In genomic region chr2L:6794956-6795522, dm6 we compare ENCODE assay signal across 5 fruit fly cellular contexts.
TF ChIP-seq lines count a peak whose summit lies in the region.

No protein-coding gene starts in this region.

- TF ChIP-seq CTCF in whole organism, embryonic (GFP tag; optimal IDR thresholded peaks at IDR 0.05; lab: Kevin White, UChicago), result no peak

TF ChIP-seq in whole organism, adult, 20 proteins besides CTCF, POLR2A, EP300 and RAD21:
- TF ChIP-seq cic (GFP tag; optimal IDR thresholded peaks at IDR 0.05; lab: Kevin White, UChicago) (no peak), kay (GFP tag; lab: Kevin White, UChicago; ENCODE audit: borderline replicate concordance) (peak; percentile 46)

TF ChIP-seq in whole organism, embryonic, 481 proteins besides CTCF, POLR2A, EP300 and RAD21 (continues in another document):
- TF ChIP-seq scrt (GFP tag; optimal IDR thresholded peaks at IDR 0.05; lab: Kevin White, UChicago), result peak; percentile 21
- peak; percentile 46 for TF ChIP-seq CG16863 (GFP tag; optimal IDR thresholded peaks at IDR 0.05; lab: Kevin White, UChicago)
- TF ChIP-seq CG10147 (GFP tag; optimal IDR thresholded peaks at IDR 0.05; lab: Kevin White, UChicago), result peak; percentile 45
- peak; percentile 55 for TF ChIP-seq crol (GFP tag; IDR thresholded peaks at IDR 0.05; lab: Robert Waterston, UW)
- TF ChIP-seq CG11696 (GFP tag; IDR thresholded peaks at IDR 0.05; lab: Robert Waterston, UW), result peak; percentile 97
- peak; percentile 30 for TF ChIP-seq Rfx (GFP tag; IDR thresholded peaks at IDR 0.05; lab: Robert Waterston, UW)
- TF ChIP-seq CG12659 (GFP tag; optimal IDR thresholded peaks at IDR 0.05; lab: Kevin White, UChicago), result peak; percentile 15
- TF ChIP-seq CG10543 (GFP tag; optimal IDR thresholded peaks at IDR 0.05; lab: Kevin White, UChicago), result peak; percentile 29
- peak; percentile 13 for TF ChIP-seq Fer3 (tag; optimal IDR thresholded peaks at IDR 0.05; lab: Kevin White, UChicago)
- peak; percentile 31 for TF ChIP-seq CG30431 (GFP tag; optimal IDR thresholded peaks at IDR 0.05; lab: Kevin White, UChicago)
- TF ChIP-seq CG2712 (tag; optimal IDR thresholded peaks at IDR 0.05; lab: Kevin White, UChicago), result peak; percentile 25
- peak; percentile 41 for TF ChIP-seq CG9727 (GFP tag; optimal IDR thresholded peaks at IDR 0.05; lab: Kevin White, UChicago)
- TF ChIP-seq zf30C (GFP tag; optimal IDR thresholded peaks at IDR 0.05; lab: Kevin White, UChicago), result peak; percentile 78
- TF ChIP-seq ems (GFP tag; optimal IDR thresholded peaks at IDR 0.05; lab: Kevin White, UChicago), result peak; percentile 38
- TF ChIP-seq bcd (GFP tag; optimal IDR thresholded peaks at IDR 0.05; lab: Kevin White, UChicago), result peak; percentile 32
- 0 out of 3 replicates have a peak, but pooled peaks have one; percentile 25 for TF ChIP-seq CG17361 (GFP tag; IDR thresholded peaks at IDR 0.05; lab: Robert Waterston, UW)
- TF ChIP-seq Mad (GFP tag; optimal IDR thresholded peaks at IDR 0.05; lab: Kevin White, UChicago), result peak; percentile 4
- peak; percentile 80 for TF ChIP-seq sens (GFP tag; lab: Kevin White, UChicago)
- no peak for TF ChIP-seq chinmo (GFP tag; IDR thresholded peaks at IDR 0.05; lab: Robert Waterston, UW; ENCODE audit: partially characterized antibody)
- peak; percentile 0 for TF ChIP-seq CG16815 (GFP tag; optimal IDR thresholded peaks at IDR 0.05; lab: Kevin White, UChicago)
- TF ChIP-seq lbe (GFP tag; optimal IDR thresholded peaks at IDR 0.05; lab: Kevin White, UChicago), result no peak
- peak; percentile 59 for TF ChIP-seq slbo (GFP tag; IDR thresholded peaks at IDR 0.05; lab: Robert Waterston, UW)

TF ChIP-seq in whole organism, prepupa, 60 proteins besides CTCF, POLR2A, EP300 and RAD21:
- TF ChIP-seq Eip93F (GFP tag; optimal IDR thresholded peaks at IDR 0.05; lab: Kevin White, UChicago), result no peak
- TF ChIP-seq CG32006 (GFP tag; optimal IDR thresholded peaks at IDR 0.05; lab: Kevin White, UChicago), result peak; percentile 44
- peak; percentile 2 for TF ChIP-seq net (GFP tag; optimal IDR thresholded peaks at IDR 0.05; lab: Kevin White, UChicago)
- 0 out of 3 replicates have a peak, but pooled peaks have one; percentile 8 for TF ChIP-seq CG8119 (GFP tag; IDR thresholded peaks at IDR 0.05; lab: Robert Waterston, UW)
- TF ChIP-seq CG6163 (GFP tag; IDR thresholded peaks at IDR 0.05; lab: Robert Waterston, UW), result 0 out of 3 replicates have a peak, but pooled peaks have one; percentile 15
- TF ChIP-seq CG6792 (GFP tag; optimal IDR thresholded peaks at IDR 0.05; lab: Kevin White, UChicago), result no peak
- TF ChIP-seq CG16779 (tag; optimal IDR thresholded peaks at IDR 0.05; lab: Kevin White, UChicago), result no peak
- TF ChIP-seq Eip78C (GFP tag; lab: Kevin White, UChicago), result peak; percentile 79
- TF ChIP-seq cyc (GFP tag; optimal IDR thresholded peaks at IDR 0.05; lab: Kevin White, UChicago), result no peak
- peak; percentile 22 for TF ChIP-seq topi (GFP tag; optimal IDR thresholded peaks at IDR 0.05; lab: Kevin White, UChicago)
- TF ChIP-seq CG6808 (GFP tag; optimal IDR thresholded peaks at IDR 0.05; lab: Kevin White, UChicago), result no peak
- TF ChIP-seq vri (GFP tag; optimal IDR thresholded peaks at IDR 0.05; lab: Kevin White, UChicago), result no peak
- TF ChIP-seq achi (GFP tag; optimal IDR thresholded peaks at IDR 0.05; lab: Kevin White, UChicago), result peak; percentile 21
- TF ChIP-seq Hr4 (GFP tag; optimal IDR thresholded peaks at IDR 0.05; lab: Kevin White, UChicago), result peak; percentile 13
- TF ChIP-seq svp (GFP tag; lab: Kevin White, UChicago), result peak; percentile 73
- TF ChIP-seq Ets96B (tag; optimal IDR thresholded peaks at IDR 0.05; lab: Kevin White, UChicago), result peak; percentile 5
- peak; percentile 6 for TF ChIP-seq CG3919 (GFP tag; optimal IDR thresholded peaks at IDR 0.05; lab: Kevin White, UChicago)

TF ChIP-seq in whole organism, pupa, 21 proteins besides CTCF, POLR2A, EP300 and RAD21:
- TF ChIP-seq CG8159 (tag; optimal IDR thresholded peaks at IDR 0.05; lab: Kevin White, UChicago) (no peak), CG32121 (GFP tag; IDR thresholded peaks at IDR 0.05; lab: Robert Waterston, UW) (peak; percentile 33; the same call in 1 of the 2 replicates)

TF ChIP-seq in whole organism, wandering third instar larva, 38 proteins besides CTCF, POLR2A, EP300 and RAD21:
- peak; percentile 17 for TF ChIP-seq woc (GFP tag; optimal IDR thresholded peaks at IDR 0.05; lab: Kevin White, UChicago)
- TF ChIP-seq foxo (GFP tag; optimal IDR thresholded peaks at IDR 0.05; lab: Kevin White, UChicago), result peak in 1 of 2 experiments; percentile 11
- TF ChIP-seq Sp1 (GFP tag; optimal IDR thresholded peaks at IDR 0.05; lab: Kevin White, UChicago), result no peak
TF ChIP-seq in whole organism, wandering third instar larva: peak in this region for 2.
